Fruit fly (Drosophila melanogaster): ENCODE results near the gene CG33303.

The CG33303 gene

dm6 chr2L:10381890-10382450, 6.4 kb upstream of the CG33303 start, which contains the start of gene CG5096:
Gene CG5096 (plus strand): TSS chr2L:10382263.
- TF ChIP-seq toy (GFP tag; IDR thresholded peaks at IDR 0.05) (peak; percentile 74; the same call in 1 of the 2 replicates), CG6765 (GFP tag; optimal IDR thresholded peaks at IDR 0.05) (peak; percentile 83), TFAM (GFP tag; optimal IDR thresholded peaks at IDR 0.05) (no peak), CG17829 (tag; optimal IDR thresholded peaks at IDR 0.05) (peak; percentile 88), sima (GFP tag; optimal IDR thresholded peaks at IDR 0.05) (peak; percentile 15), CG1603 (tag; optimal IDR thresholded peaks at IDR 0.05) (peak; percentile 84), pum (GFP tag; optimal IDR thresholded peaks at IDR 0.05) (peak; percentile 53), pnt (GFP tag; optimal IDR thresholded peaks at IDR 0.05) (peak; percentile 71), grn (GFP tag; optimal IDR thresholded peaks at IDR 0.05) (peak; percentile 97), Fer1 (GFP tag; optimal IDR thresholded peaks at IDR 0.05) (peak; percentile 95), ato (GFP tag; IDR thresholded peaks at IDR 0.05; ENCODE audit: partially characterized antibody) (no peak), CG31224 (GFP tag; IDR thresholded peaks at IDR 0.05) (peak; percentile 72; the same call in 1 of the 2 replicates), gcm (GFP tag; optimal IDR thresholded peaks at IDR 0.05) (peak; percentile 87), Doc2 (GFP tag; IDR thresholded peaks at IDR 0.05) (no peak), Hey (tag; optimal IDR thresholded peaks at IDR 0.05) (no peak), CG2116 (GFP tag; optimal IDR thresholded peaks at IDR 0.05) (peak; percentile 49), CG10267 (tag; optimal IDR thresholded peaks at IDR 0.05) (peak; percentile 80), Hand (GFP tag; optimal IDR thresholded peaks at IDR 0.05) (peak; percentile 89), tgo (GFP tag; IDR thresholded peaks at IDR 0.05) (peak; percentile 90), dpn (GFP tag; optimal IDR thresholded peaks at IDR 0.05) (peak; percentile 80 to 82), CG10366 (GFP tag; IDR thresholded peaks at IDR 0.05) (peak; percentile 91), ftz-f1 (GFP tag; optimal IDR thresholded peaks at IDR 0.05) (peak; percentile 29), Awh (GFP tag; IDR thresholded peaks at IDR 0.05) (peak; percentile 89), CG7963 (GFP tag; IDR thresholded peaks at IDR 0.05; ENCODE audit: partially characterized antibody) (no peak), PHDP (tag; optimal IDR thresholded peaks at IDR 0.05) (peak; percentile 95), Usf (GFP tag; optimal IDR thresholded peaks at IDR 0.05) (peak; percentile 49), CG9797 (GFP tag; optimal IDR thresholded peaks at IDR 0.05) (no peak), CG4404 (GFP tag; IDR thresholded peaks at IDR 0.05) (no peak), CG12769 (tag; optimal IDR thresholded peaks at IDR 0.05) (peak; percentile 95), Side (GFP tag; optimal IDR thresholded peaks at IDR 0.05) (peak; percentile 83), cas (GFP tag; IDR thresholded peaks at IDR 0.05) (peak; percentile 76; the same call in 1 of the 2 replicates), cwo (GFP tag; optimal IDR thresholded peaks at IDR 0.05) (peak; percentile 92), CG14667 (GFP tag; IDR thresholded peaks at IDR 0.05) (no peak; the same call in 1 of the 2 replicates), CG4820 (GFP tag; optimal IDR thresholded peaks at IDR 0.05) (peak; percentile 67), CG12942 (GFP tag; optimal IDR thresholded peaks at IDR 0.05) (peak; percentile 76), twi (tag; optimal IDR thresholded peaks at IDR 0.05) (peak; percentile 73), al (GFP tag; IDR thresholded peaks at IDR 0.05) (peak; percentile 78), nau (GFP tag; optimal IDR thresholded peaks at IDR 0.05) (peak; percentile 84), CG18619 (GFP tag; optimal IDR thresholded peaks at IDR 0.05) (peak; percentile 83), CG9817 (tag; optimal IDR thresholded peaks at IDR 0.05) (peak; percentile 85), Atf6 (GFP tag; IDR thresholded peaks at IDR 0.05) (peak; percentile 95), CG17328 (GFP tag; IDR thresholded peaks at IDR 0.05) (peak; percentile 83), CG30020 (tag; optimal IDR thresholded peaks at IDR 0.05) (peak; percentile 46), dati (GFP tag; IDR thresholded peaks at IDR 0.05) (peak; percentile 63; the same call in 1 of the 2 replicates), ewg (GFP tag; optimal IDR thresholded peaks at IDR 0.05) (peak; percentile 64), CG10959 (GFP tag; IDR thresholded peaks at IDR 0.05) (peak; percentile 51; the same call in 1 of the 2 replicates), vfl (GFP tag; optimal IDR thresholded peaks at IDR 0.05) (peak; percentile 57), Mad (GFP tag; optimal IDR thresholded peaks at IDR 0.05) (peak; percentile 47), zfh2 (GFP tag; optimal IDR thresholded peaks at IDR 0.05) (peak; percentile 67), stwl (tag; optimal IDR thresholded peaks at IDR 0.05) (no peak)

All from whole organism, embryonic.